Fruit fly (Drosophila melanogaster) whole organism, embryonic: Measurements from ENCODE around the gene pix.
A peak's percentile ranks its signal among the peaks of the same experiment; 100 is the strongest.

ENCODE experiments used
- B-H2 ChIP-seq: fragments of 200-800 bp; sonication (Bioruptor generic); optimal IDR thresholded peaks from 2 replicates; lab custom pipeline; 2018; ENCODE audit warnings: missing biosample characterization, mild to moderate bottlenecking, missing genetic modification characterization
- C15 ChIP-seq: fragments of 200-800 bp; sonication (Bioruptor generic); IDR thresholded peaks from 3 replicates; pipeline ENCODE4 v1.3.6; 2022; ENCODE audit warnings: missing biosample characterization, missing genetic modification characterization
- CG10321 ChIP-seq: fragments of 200-800 bp; sonication (Bioruptor generic); IDR thresholded peaks from 2 replicates; pipeline ENCODE4 v1.3.6; 2022; ENCODE audit warnings: missing biosample characterization, missing genetic modification characterization
- CG10543 ChIP-seq: fragments of 200-800 bp; sonication (Bioruptor generic); optimal IDR thresholded peaks from 3 replicates; lab custom pipeline; 2017; ENCODE audit warnings: missing biosample characterization, mild to moderate bottlenecking, missing genetic modification characterization, moderate library complexity
- CG10959 ChIP-seq: fragments of 200-800 bp; sonication (Bioruptor generic); IDR thresholded peaks from 2 replicates; pipeline ENCODE4 v1.3.6; 2022; ENCODE audit warnings: missing biosample characterization, missing genetic modification characterization
- CG11085 ChIP-seq: fragments of 200-800 bp; sonication (Bioruptor generic); IDR thresholded peaks from 2 replicates; pipeline ENCODE4 v1.3.6; 2022; ENCODE audit warnings: missing biosample characterization, missing genetic modification characterization
- CG11560 ChIP-seq: fragments of 200-800 bp; sonication (Bioruptor generic); IDR thresholded peaks from 3 replicates; pipeline ENCODE4 v1.3.6; 2022; ENCODE audit warnings: missing biosample characterization, missing genetic modification characterization
- CG1792 ChIP-seq: fragments of 200-800 bp; sonication (Bioruptor generic); optimal IDR thresholded peaks from 2 replicates; lab custom pipeline; 2016; ENCODE audit warnings: missing biosample characterization, missing genetic modification characterization
- CG32532 ChIP-seq: fragments of 200-800 bp; sonication (Bioruptor generic); IDR thresholded peaks from 2 replicates; pipeline ENCODE4 v1.3.6; 2022; ENCODE audit warnings: missing biosample characterization, missing genetic modification characterization
- CG32767 ChIP-seq: fragments of 200-800 bp; sonication (Bioruptor generic); IDR thresholded peaks from 2 replicates; pipeline ENCODE4 v1.3.6; 2022; ENCODE audit warnings: missing biosample characterization, missing genetic modification characterization
- CG33557 ChIP-seq: fragments of 200-800 bp; sonication (Bioruptor generic); optimal IDR thresholded peaks from 2 replicates; lab custom pipeline; 2019; ENCODE audit warnings: missing biosample characterization, mild to moderate bottlenecking, missing genetic modification characterization, moderate library complexity
- CG3838 ChIP-seq: fragments of 200-800 bp; sonication (Bioruptor generic); optimal IDR thresholded peaks from 3 replicates; lab custom pipeline; 2016; ENCODE audit warnings: missing biosample characterization, missing genetic modification characterization
- CG4820 ChIP-seq: fragments of 200-800 bp; sonication (Bioruptor generic); optimal IDR thresholded peaks from 3 replicates; lab custom pipeline; 2016; ENCODE audit warnings: missing biosample characterization, missing genetic modification characterization
- CG5953 ChIP-seq: fragments of 200-800 bp; sonication (Bioruptor generic); IDR thresholded peaks from 2 replicates; pipeline ENCODE4 v1.3.6; 2022; ENCODE audit warnings: missing biosample characterization, missing genetic modification characterization
- CG7556 ChIP-seq: fragments of 200-800 bp; sonication (Bioruptor generic); optimal IDR thresholded peaks from 2 replicates; lab custom pipeline; 2017; ENCODE audit warnings: missing biosample characterization, mild to moderate bottlenecking, missing genetic modification characterization
- CG8281 ChIP-seq: fragments of 200-800 bp; sonication (Bioruptor generic); optimal IDR thresholded peaks from 2 replicates; lab custom pipeline; 2018; ENCODE audit warnings: missing biosample characterization, mild to moderate bottlenecking, missing genetic modification characterization, moderate library complexity
- CoRest ChIP-seq: fragments of 200-800 bp; sonication (Bioruptor generic); optimal IDR thresholded peaks from 3 replicates; lab custom pipeline; 2018; ENCODE audit warnings: missing biosample characterization, mild to moderate bottlenecking, missing genetic modification characterization, moderate library complexity
- E2f2 ChIP-seq: fragments of 200-800 bp; sonication (Bioruptor generic); IDR thresholded peaks from 2 replicates; pipeline ENCODE4 v1.3.6; 2022; ENCODE audit warnings: missing biosample characterization, missing genetic modification characterization
- HLH4C ChIP-seq: fragments of 200-800 bp; sonication (Bioruptor generic); IDR thresholded peaks from 3 replicates; pipeline ENCODE4 v1.3.6; 2022; ENCODE audit warnings: missing biosample characterization, missing genetic modification characterization; ENCODE audit not compliant: partially characterized antibody
- Hmx ChIP-seq: fragments of 200-800 bp; sonication (Bioruptor generic); optimal IDR thresholded peaks from 2 replicates; lab custom pipeline; 2016; ENCODE audit warnings: missing biosample characterization, missing genetic modification characterization
- Hr78 ChIP-seq, 2 experiments: fragments of 200-800 bp in 1 of 2; fragments of >200 bp in 1 of 2; sonication (Bioruptor generic) in 1 of 2; optimal IDR thresholded peaks; 2 replicates each; lab custom pipeline; 2017 to 2019; ENCODE audit warnings: missing biosample characterization in 2 of 2, missing genetic modification characterization in 2 of 2, mild to moderate bottlenecking in 1 of 2, moderate library complexity in 1 of 2
- Lim3 ChIP-seq: fragments of 200-800 bp; sonication (Bioruptor generic); IDR thresholded peaks from 2 replicates; pipeline ENCODE4 v1.3.6; 2022; ENCODE audit warnings: missing biosample characterization, missing genetic modification characterization
- NFAT ChIP-seq: fragments of 200-800 bp; sonication (Bioruptor generic); IDR thresholded peaks from 2 replicates; pipeline ENCODE4 v1.3.6; 2022; ENCODE audit warnings: missing biosample characterization, missing genetic modification characterization
- Optix ChIP-seq: fragments of 200-800 bp; sonication (Bioruptor generic); IDR thresholded peaks from 3 replicates; pipeline ENCODE4 v1.3.6; 2022; ENCODE audit warnings: missing biosample characterization, missing genetic modification characterization
- Six4 ChIP-seq: fragments of 200-800 bp; sonication (Bioruptor generic); optimal IDR thresholded peaks from 2 replicates; lab custom pipeline; 2016; ENCODE audit warnings: missing biosample characterization, missing genetic modification characterization
- Stat92E ChIP-seq, 3 experiments: fragments of >200 bp in 2 of 3; fragments of 200-800 bp in 1 of 3; sonication (Bioruptor generic) in 1 of 3; optimal IDR thresholded peaks; 2 replicates each; lab custom pipeline; 2017 to 2019; ENCODE audit warnings: missing biosample characterization in 3 of 3, missing genetic modification characterization in 3 of 3, mild to moderate bottlenecking in 1 of 3, moderate library complexity in 1 of 3
- Xrp1 ChIP-seq: fragments of 200-800 bp; sonication (Bioruptor generic); IDR thresholded peaks from 2 replicates; pipeline ENCODE4 v1.3.6; 2022; ENCODE audit warnings: missing biosample characterization, missing genetic modification characterization
- ac ChIP-seq: fragments of 200-800 bp; sonication (Bioruptor generic); optimal IDR thresholded peaks from 3 replicates; lab custom pipeline; 2017; ENCODE audit warnings: missing biosample characterization, mild to moderate bottlenecking, missing genetic modification characterization
- az2 ChIP-seq: fragments of 200-800 bp; sonication (Bioruptor generic); optimal IDR thresholded peaks from 3 replicates; lab custom pipeline; 2016; ENCODE audit warnings: missing biosample characterization, missing genetic modification characterization
- bsh ChIP-seq, 2 experiments: fragments of 200-800 bp; sonication (Bioruptor generic); optimal IDR thresholded peaks; 2 replicates each; lab custom pipeline; 2017 to 2018; ENCODE audit warnings: mild to moderate bottlenecking in 2 of 2, missing biosample characterization in 2 of 2, missing genetic modification characterization in 2 of 2, moderate library complexity in 1 of 2
- chinmo ChIP-seq: fragments of 200-800 bp; sonication (Bioruptor generic); IDR thresholded peaks from 4 replicates; pipeline ENCODE4 v1.3.6; 2022; ENCODE audit warnings: missing biosample characterization, missing genetic modification characterization; ENCODE audit not compliant: partially characterized antibody
- chm ChIP-seq: fragments of 200-800 bp; sonication (Bioruptor generic); IDR thresholded peaks from 2 replicates; pipeline ENCODE4 v1.3.6; 2022; ENCODE audit warnings: missing biosample characterization, missing genetic modification characterization
- crp ChIP-seq, 2 experiments: fragments of 200-800 bp; sonication (Bioruptor generic); optimal IDR thresholded peaks; 2 replicates in 1 of 2; 3 replicates in 1 of 2; lab custom pipeline; 2017; ENCODE audit warnings: missing biosample characterization in 2 of 2, missing genetic modification characterization in 2 of 2, mild to moderate bottlenecking in 1 of 2, moderate library complexity in 1 of 2
- dati ChIP-seq: fragments of 200-800 bp; sonication (Bioruptor generic); IDR thresholded peaks from 2 replicates; pipeline ENCODE4 v1.3.6; 2022; ENCODE audit warnings: missing biosample characterization, missing genetic modification characterization
- dysf ChIP-seq: fragments of 200-800 bp; sonication (Bioruptor generic); IDR thresholded peaks from 3 replicates; pipeline ENCODE4 v1.3.6; 2022; ENCODE audit warnings: missing biosample characterization, missing genetic modification characterization
- en ChIP-seq: fragments of 200-800 bp; sonication (Bioruptor generic); optimal IDR thresholded peaks from 2 replicates; lab custom pipeline; 2016; ENCODE audit warnings: missing biosample characterization, missing genetic modification characterization
- ewg ChIP-seq: fragments of 200-800 bp; sonication (Bioruptor generic); optimal IDR thresholded peaks from 3 replicates; lab custom pipeline; 2017; ENCODE audit warnings: mild to moderate bottlenecking, missing biosample characterization, missing genetic modification reagents, missing genetic modification characterization
- fu2 ChIP-seq: fragments of 200-800 bp; sonication (Bioruptor generic); optimal IDR thresholded peaks from 2 replicates; lab custom pipeline; 2016; ENCODE audit warnings: missing biosample characterization, missing genetic modification characterization
- gfzf ChIP-seq: fragments of 200-800 bp; sonication (Bioruptor generic); optimal IDR thresholded peaks from 2 replicates; lab custom pipeline; 2016; ENCODE audit warnings: missing biosample characterization, mild to moderate bottlenecking, missing genetic modification characterization, moderate library complexity
- inv ChIP-seq: fragments of 200-800 bp; sonication (Bioruptor generic); IDR thresholded peaks from 2 replicates; pipeline ENCODE4 v1.3.6; 2022; ENCODE audit warnings: missing biosample characterization, missing genetic modification characterization; ENCODE audit not compliant: partially characterized antibody
- klu ChIP-seq: fragments of 200-800 bp; sonication (Bioruptor generic); IDR thresholded peaks from 2 replicates; pipeline ENCODE4 v1.3.6; 2022; ENCODE audit warnings: missing biosample characterization, missing genetic modification characterization
- nerfin-1 ChIP-seq: fragments of 200-800 bp; sonication (Bioruptor generic); optimal IDR thresholded peaks from 3 replicates; lab custom pipeline; 2019; ENCODE audit warnings: missing biosample characterization, mild to moderate bottlenecking, missing genetic modification characterization, moderate library complexity
- pum ChIP-seq: fragments of 200-800 bp; sonication (Bioruptor generic); optimal IDR thresholded peaks from 2 replicates; lab custom pipeline; 2016; ENCODE audit warnings: missing biosample characterization, missing genetic modification characterization
- pzg ChIP-seq: fragments of 200-800 bp; sonication (Bioruptor generic); optimal IDR thresholded peaks from 3 replicates; lab custom pipeline; 2018; ENCODE audit warnings: missing biosample characterization, mild to moderate bottlenecking, missing genetic modification characterization, moderate library complexity
- rib ChIP-seq: fragments of 200-800 bp; sonication (Bioruptor generic); IDR thresholded peaks from 2 replicates; pipeline ENCODE4 v1.3.6; 2022; ENCODE audit warnings: missing biosample characterization, missing genetic modification characterization
- shn ChIP-seq: fragments of 200-800 bp; sonication (Bioruptor generic); optimal IDR thresholded peaks from 3 replicates; lab custom pipeline; 2016; ENCODE audit warnings: missing biosample characterization, missing genetic modification characterization
- tin ChIP-seq: fragments of 200-800 bp; sonication (Bioruptor generic); optimal IDR thresholded peaks from 3 replicates; lab custom pipeline; 2016; ENCODE audit warnings: missing biosample characterization, missing genetic modification characterization
- tx ChIP-seq: fragments of 200-800 bp; sonication (Bioruptor generic); optimal IDR thresholded peaks from 2 replicates; lab custom pipeline; 2016; ENCODE audit warnings: missing biosample characterization, missing genetic modification characterization
- zen2 ChIP-seq: fragments of 200-800 bp; sonication (Bioruptor generic); IDR thresholded peaks from 3 replicates; pipeline ENCODE4 v1.3.6; 2022; ENCODE audit warnings: missing biosample characterization, missing genetic modification characterization; ENCODE audit not compliant: partially characterized antibody

Gene pix

dm6 chr3L:8985848-8986320, 11.3 kb upstream of the pix start, which contains the start of gene Galk (continued):
- TF ChIP-seq CG10543 (GFP tag; lab: Kevin White, UChicago) (peak; percentile 81), HLH4C (GFP tag; lab: Robert Waterston, UW) (no peak), CG4820 (peak; percentile 39), az2 (GFP tag; lab: Kevin White, UChicago) (peak; percentile 64), Hr78 (GFP tag; optimal IDR thresholded peaks at IDR 0.05; lab: Kevin White, UChicago) (peak in 1 of 2 experiments; percentile 86), NFAT (GFP tag; lab: Robert Waterston, UW) (peak; percentile 87), zen2 (no peak), ewg (GFP tag; lab: Kevin White, UChicago) (no peak), Hmx (no peak), dysf (GFP tag; lab: Robert Waterston, UW) (peak; percentile 69), tin (peak; percentile 50), CG5953 (peak; percentile 50; the same call in 1 of the 2 replicates), CG1792 (GFP tag; lab: Kevin White, UChicago) (peak; percentile 46), Six4 (GFP tag; lab: Kevin White, UChicago) (peak; percentile 18), CG11085 (GFP tag; lab: Robert Waterston, UW) (peak; percentile 46; the same call in 1 of the 2 replicates), CG10321 (GFP tag; lab: Robert Waterston, UW) (no peak), chm (GFP tag; lab: Robert Waterston, UW) (0 out of 2 replicates have a peak, but pooled peaks have one; percentile 60), Xrp1 (GFP tag; lab: Robert Waterston, UW) (no peak; the same call in 1 of the 2 replicates), Stat92E (GFP tag; optimal IDR thresholded peaks at IDR 0.05; lab: Kevin White, UChicago) (no peak), CG11560 (tag; lab: Robert Waterston, UW) (no peak), CG32532 (GFP tag; lab: Robert Waterston, UW) (peak; percentile 92), nerfin-1 (tag; lab: Kevin White, UChicago) (peak; percentile 63), CG3838 (GFP tag; lab: Kevin White, UChicago) (peak; percentile 16), klu (no peak), tx (GFP tag; lab: Kevin White, UChicago) (peak; percentile 55), bsh (GFP tag; optimal IDR thresholded peaks at IDR 0.05; lab: Kevin White, UChicago) (peak in 1 of 2 experiments; percentile 49), C15 (GFP tag; lab: Robert Waterston, UW) (0 out of 3 replicates have a peak, but pooled peaks have one; percentile 57), CG7556 (GFP tag; lab: Kevin White, UChicago) (peak; percentile 28), fu2 (GFP tag; lab: Kevin White, UChicago) (peak; percentile 41), CG8281 (peak; percentile 42), dati (GFP tag; lab: Robert Waterston, UW) (0 out of 2 replicates have a peak, but pooled peaks have one; percentile 30), rib (GFP tag; lab: Robert Waterston, UW) (peak; percentile 40; the same call in 1 of the 2 replicates), ac (GFP tag; lab: Kevin White, UChicago) (no peak), Optix (peak; percentile 49; the same call in 1 of the 3 replicates)

- no peak for TF ChIP-seq B-H2 (GFP tag; lab: Kevin White, UChicago)
- TF ChIP-seq chinmo, result no peak
- peak; percentile 8 for TF ChIP-seq ewg (GFP tag; lab: Kevin White, UChicago)
- no peak for TF ChIP-seq CG33557 (GFP tag; lab: Kevin White, UChicago)
- no peak for TF ChIP-seq inv
- TF ChIP-seq gfzf (GFP tag; lab: Kevin White, UChicago), result no peak
- TF ChIP-seq pzg (GFP tag; lab: Kevin White, UChicago), result peak; percentile 6
- no peak for TF ChIP-seq shn (GFP tag; lab: Kevin White, UChicago)
- TF ChIP-seq pum, result no peak
- peak; percentile 48 for TF ChIP-seq E2f2 (GFP tag; lab: Robert Waterston, UW)
- no peak for TF ChIP-seq en (GFP tag; lab: Kevin White, UChicago)
- no peak for TF ChIP-seq CG32767 (GFP tag; lab: Robert Waterston, UW)
- TF ChIP-seq CG10959 (GFP tag; lab: Robert Waterston, UW), result peak; percentile 84
- no peak for TF ChIP-seq CoRest (tag; lab: Kevin White, UChicago)
- TF ChIP-seq Lim3 (GFP tag; lab: Robert Waterston, UW), result no peak
- TF ChIP-seq crp (GFP tag; optimal IDR thresholded peaks at IDR 0.05; lab: Kevin White, UChicago), result peak; percentile 26 to 82
These were observed 10.7 kb upstream of the pix start for dm6 chr3L:8985132-8985847.
